Fruit fly (Drosophila melanogaster): ENCODE data around the gene Tet.

- no peak for TF ChIP-seq Hr96 (GFP tag; optimal IDR thresholded peaks at IDR 0.05)
- no peak for TF ChIP-seq CG12768 (GFP tag; optimal IDR thresholded peaks at IDR 0.05)
- no peak for TF ChIP-seq CG11617 (GFP tag; optimal IDR thresholded peaks at IDR 0.05)
- no peak for TF ChIP-seq CG7101 (tag; optimal IDR thresholded peaks at IDR 0.05)
- TF ChIP-seq CG14711 (tag; optimal IDR thresholded peaks at IDR 0.05) = no peak
- no peak for TF ChIP-seq Crg-1 (GFP tag; optimal IDR thresholded peaks at IDR 0.05)
- no peak for TF ChIP-seq kay (GFP tag; ENCODE audit: borderline replicate concordance)
- no peak for TF ChIP-seq CG5204 (GFP tag; optimal IDR thresholded peaks at IDR 0.05)
- TF ChIP-seq CG7045 (GFP tag; optimal IDR thresholded peaks at IDR 0.05) = no peak
- no peak for TF ChIP-seq toe (GFP tag; optimal IDR thresholded peaks at IDR 0.05)
- no peak for TF ChIP-seq cic (GFP tag; optimal IDR thresholded peaks at IDR 0.05)
- TF ChIP-seq Mnt (GFP tag; optimal IDR thresholded peaks at IDR 0.05) = no peak
Observed at dm6 chr3L:2807376-2807775, 71.6 kb downstream of the Tet start.

All from whole organism, adult.